Fruit fly (Drosophila melanogaster) whole organism: ENCODE data around the gene TotX.

Experiments used
- CG8478 ChIP-seq: fragments of >200 bp; optimal IDR thresholded peaks from 2 replicates; lab custom pipeline; 2018; ENCODE audit warnings: inconsistent platforms
- pan ChIP-seq: fragments of >200 bp; optimal IDR thresholded peaks from 2 replicates; lab custom pipeline; 2017
- psq ChIP-seq: fragments of >200 bp; optimal IDR thresholded peaks from 2 replicates; lab custom pipeline; 2017

DNA sequence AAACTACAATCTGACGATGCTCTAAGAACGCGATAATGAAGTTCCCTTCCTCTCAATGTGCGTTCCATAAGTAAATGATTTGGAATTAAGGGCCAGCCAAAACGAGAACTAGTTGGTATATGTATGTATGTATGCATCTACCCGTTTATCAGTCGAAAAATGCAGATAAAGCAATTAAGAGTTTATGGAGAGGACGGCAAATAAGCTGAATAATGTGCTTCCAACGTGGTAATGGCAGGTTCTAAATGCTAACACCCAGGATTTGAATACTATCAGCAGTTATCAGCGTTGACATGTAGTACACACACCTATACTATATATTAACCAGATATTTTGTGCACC, 45.3 kb upstream of the TotX start:
- no peak for TF ChIP-seq CG8478 (lab: Kevin White, UChicago)
- TF ChIP-seq psq (lab: Kevin White, UChicago), result no peak
- TF ChIP-seq pan (lab: Kevin White, UChicago), result no peak
